Fruit fly (Drosophila melanogaster) whole organism, adult: ENCODE results near the gene CG10467.

ENCODE experiments used
- CG11617 ChIP-seq: fragments of 200-800 bp; sonication (Bioruptor generic); optimal IDR thresholded peaks from 2 replicates; lab custom pipeline; 2017; ENCODE audit warnings: mild to moderate bottlenecking, missing biosample characterization, missing genetic modification reagents, missing genetic modification characterization
- CG12768 ChIP-seq: fragments of 200-800 bp; sonication (Bioruptor generic); optimal IDR thresholded peaks from 2 replicates; lab custom pipeline; 2017; ENCODE audit warnings: missing biosample characterization, missing genetic modification characterization, mild to moderate bottlenecking, moderate library complexity, missing genetic modification reagents
- CG33017 ChIP-seq: fragments of 200-800 bp; sonication (Bioruptor generic); optimal IDR thresholded peaks from 2 replicates; lab custom pipeline; 2018; ENCODE audit warnings: missing biosample characterization, mild to moderate bottlenecking, missing genetic modification characterization, moderate library complexity
- CG7101 ChIP-seq: fragments of 200-800 bp; sonication (Bioruptor generic); optimal IDR thresholded peaks from 2 replicates; lab custom pipeline; 2018; ENCODE audit warnings: missing biosample characterization, mild to moderate bottlenecking, missing genetic modification characterization, moderate library complexity
- Clk ChIP-seq: fragments of 200-800 bp; sonication (Bioruptor generic); optimal IDR thresholded peaks from 2 replicates; lab custom pipeline; 2017; ENCODE audit warnings: missing biosample characterization, missing genetic modification characterization
- Crg-1 ChIP-seq: fragments of 200-800 bp; sonication (Bioruptor generic); optimal IDR thresholded peaks from 2 replicates; lab custom pipeline; 2016; ENCODE audit warnings: missing biosample characterization, missing genetic modification characterization
- Hr96 ChIP-seq: fragments of 200-800 bp; sonication (Bioruptor generic); optimal IDR thresholded peaks from 2 replicates; lab custom pipeline; 2016; ENCODE audit warnings: missing biosample characterization, missing genetic modification characterization
- bab1 ChIP-seq: fragments of 200-800 bp; sonication (Bioruptor generic); optimal IDR thresholded peaks from 3 replicates; lab custom pipeline; 2019; ENCODE audit warnings: missing biosample characterization, mild to moderate bottlenecking, missing genetic modification characterization, moderate library complexity
- cic ChIP-seq: fragments of 200-800 bp; sonication (Bioruptor generic); optimal IDR thresholded peaks from 2 replicates; lab custom pipeline; 2017; ENCODE audit warnings: missing biosample characterization, mild to moderate bottlenecking, missing genetic modification characterization, moderate library complexity
- cnc ChIP-seq, 2 experiments: fragments of >200 bp; optimal IDR thresholded peaks; 2 replicates each; lab custom pipeline; 2017
- kay ChIP-seq: fragments of 200-800 bp; sonication (Bioruptor generic); peaks from one replicate; lab custom pipeline; 2016; ENCODE audit warnings: missing biosample characterization, missing genetic modification characterization, borderline replicate concordance
- ovo ChIP-seq: fragments of 200-800 bp; sonication (Bioruptor generic); optimal IDR thresholded peaks from 2 replicates; lab custom pipeline; 2016; ENCODE audit warnings: missing biosample characterization, missing genetic modification characterization
- pad ChIP-seq: fragments of 200-800 bp; sonication (Bioruptor generic); optimal IDR thresholded peaks from 3 replicates; lab custom pipeline; 2017; ENCODE audit warnings: missing biosample characterization, missing genetic modification characterization, mild to moderate bottlenecking, moderate library complexity, missing genetic modification reagents
- tj ChIP-seq: fragments of 200-800 bp; sonication (Bioruptor generic); optimal IDR thresholded peaks from 3 replicates; lab custom pipeline; 2017; ENCODE audit warnings: missing biosample characterization, mild to moderate bottlenecking, missing genetic modification characterization, moderate library complexity

DNA sequence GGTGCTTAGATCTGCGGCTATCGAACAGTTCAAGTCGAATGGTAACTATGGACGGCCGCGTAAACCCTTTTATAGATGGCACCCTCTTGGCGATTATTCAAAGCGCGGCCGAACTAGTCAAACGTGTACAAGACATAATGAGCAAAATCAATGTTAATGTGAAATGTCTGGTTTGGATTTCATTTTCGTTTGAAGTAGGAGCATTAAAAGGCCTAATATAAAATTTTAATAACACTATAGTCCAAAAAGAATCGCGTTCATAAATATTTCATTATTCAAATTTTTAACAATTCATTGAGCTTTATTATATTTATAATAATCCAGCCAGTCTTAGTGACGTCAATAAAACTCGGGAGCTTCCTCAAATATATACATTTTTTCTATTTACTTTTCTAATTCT, 36.4 kb upstream of the CG10467 start, which contains the start of gene Lcp65Ag3:
- TF ChIP-seq CG11617 (GFP tag; lab: Kevin White, UChicago) (no peak), pad (GFP tag; lab: Kevin White, UChicago) (no peak), cnc (optimal IDR thresholded peaks at IDR 0.05; lab: Kevin White, UChicago) (no peak), kay (GFP tag; lab: Kevin White, UChicago) (no peak), tj (no peak), cic (GFP tag; lab: Kevin White, UChicago) (no peak), ovo (GFP tag; lab: Kevin White, UChicago) (no peak), Hr96 (GFP tag; lab: Kevin White, UChicago) (no peak), CG33017 (no peak), Clk (GFP tag; lab: Kevin White, UChicago) (no peak), Crg-1 (no peak), bab1 (GFP tag; lab: Kevin White, UChicago) (no peak), CG12768 (GFP tag; lab: Kevin White, UChicago) (no peak), CG7101 (tag; lab: Kevin White, UChicago) (no peak)
